Fruit fly (Drosophila melanogaster): ENCODE results near the gene Ada3.
A peak's percentile ranks its signal among the peaks of the same experiment; 100 is the strongest.

Gene Ada3

DNA sequence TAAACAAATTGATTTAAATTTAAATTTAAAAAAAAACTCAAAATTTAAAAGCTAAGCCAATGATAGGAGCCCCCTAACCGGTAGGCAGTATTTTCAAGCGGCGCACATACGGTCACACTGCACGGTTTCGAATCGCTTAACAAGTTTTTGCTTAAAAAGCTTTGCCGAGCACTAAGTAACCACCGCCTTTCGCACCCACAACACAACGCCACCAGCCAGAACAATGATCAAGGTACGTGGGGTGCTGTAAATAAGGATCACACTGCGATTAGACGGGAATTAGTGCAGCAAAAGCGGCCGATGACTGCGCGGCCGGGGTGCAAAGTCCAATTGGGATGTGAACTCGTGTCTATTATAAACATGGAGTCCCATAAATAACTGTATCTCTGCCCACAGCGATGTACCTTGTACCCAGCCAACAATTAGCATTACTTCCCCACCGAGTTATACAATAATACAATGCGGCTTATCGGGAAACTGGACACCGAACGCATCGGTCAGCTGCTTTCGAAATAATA, 5.7 kb downstream of the Ada3 start, which contains the start of gene scu:
scu (plus strand) TSS at position 101 of the 518 bp plus-strand sequence.
- TF ChIP-seq psq (optimal IDR thresholded peaks at IDR 0.05) (no peak), ttk (optimal IDR thresholded peaks at IDR 0.05) (no peak), Myc (optimal IDR thresholded peaks at IDR 0.05) (no peak), insv (optimal IDR thresholded peaks at IDR 0.05) (no peak), Sin3A (optimal IDR thresholded peaks at IDR 0.05) (no peak), h (optimal IDR thresholded peaks at IDR 0.05) (no peak)

dm6 chrX:18092126-18092525, 6.6 kb downstream of the Ada3 start:
- no peak for TF ChIP-seq psq (optimal IDR thresholded peaks at IDR 0.05)
- TF ChIP-seq ttk (optimal IDR thresholded peaks at IDR 0.05), result peak; percentile 94

DNA sequence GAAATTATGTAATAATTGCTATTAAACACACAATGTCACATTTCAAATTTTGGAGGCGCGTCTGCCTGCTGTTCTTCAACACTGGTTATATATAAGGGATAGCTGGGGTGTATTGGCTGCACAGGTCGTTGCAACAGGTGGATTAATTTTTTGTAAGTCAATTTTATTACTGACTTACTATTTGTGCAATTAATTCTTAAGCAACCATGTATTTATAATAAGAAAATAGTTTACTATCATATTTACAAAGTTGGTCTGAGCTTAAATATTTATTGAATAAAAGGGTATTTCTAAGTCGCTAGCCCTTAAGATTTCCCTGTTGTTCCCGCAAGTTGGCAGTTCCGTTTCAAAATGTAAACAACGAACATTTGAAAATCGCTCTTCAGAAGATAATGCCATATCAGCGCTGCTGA, 7.3 kb downstream of the Ada3 start, which contains the start of gene RhoGAP16F:
RhoGAP16F (plus strand) TSS at position 336 of the 413 bp plus-strand sequence.
- TF ChIP-seq Myc (optimal IDR thresholded peaks at IDR 0.05) (no peak), psq (optimal IDR thresholded peaks at IDR 0.05) (no peak), insv (optimal IDR thresholded peaks at IDR 0.05) (no peak), Sin3A (optimal IDR thresholded peaks at IDR 0.05) (no peak), ttk (optimal IDR thresholded peaks at IDR 0.05) (no peak), h (optimal IDR thresholded peaks at IDR 0.05) (no peak)

DNA sequence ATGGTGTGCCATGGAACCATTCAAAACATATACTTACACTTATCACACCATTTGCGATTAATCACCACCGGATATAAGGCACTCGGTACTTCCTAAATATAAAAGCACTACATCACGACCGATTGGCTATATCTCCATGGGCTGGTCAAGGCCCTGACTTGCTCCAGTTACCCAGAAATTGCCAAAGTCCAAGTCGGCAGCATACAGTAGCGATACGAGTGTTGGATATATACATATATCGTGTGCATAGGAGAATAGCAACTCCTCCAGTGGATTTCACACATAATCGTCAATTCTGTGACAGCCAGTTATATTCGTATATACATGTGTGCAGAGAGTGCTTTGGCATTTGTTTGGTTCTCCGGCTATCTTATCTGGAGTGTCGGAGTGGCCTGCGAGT, 8.6 kb downstream of the Ada3 start:
- no peak for TF ChIP-seq Myc (optimal IDR thresholded peaks at IDR 0.05)
- no peak for TF ChIP-seq Sin3A (optimal IDR thresholded peaks at IDR 0.05)
- no peak for TF ChIP-seq h (optimal IDR thresholded peaks at IDR 0.05)
- TF ChIP-seq ttk (optimal IDR thresholded peaks at IDR 0.05), result no peak
- TF ChIP-seq psq (optimal IDR thresholded peaks at IDR 0.05), result no peak
- no peak for TF ChIP-seq insv (optimal IDR thresholded peaks at IDR 0.05)

DNA sequence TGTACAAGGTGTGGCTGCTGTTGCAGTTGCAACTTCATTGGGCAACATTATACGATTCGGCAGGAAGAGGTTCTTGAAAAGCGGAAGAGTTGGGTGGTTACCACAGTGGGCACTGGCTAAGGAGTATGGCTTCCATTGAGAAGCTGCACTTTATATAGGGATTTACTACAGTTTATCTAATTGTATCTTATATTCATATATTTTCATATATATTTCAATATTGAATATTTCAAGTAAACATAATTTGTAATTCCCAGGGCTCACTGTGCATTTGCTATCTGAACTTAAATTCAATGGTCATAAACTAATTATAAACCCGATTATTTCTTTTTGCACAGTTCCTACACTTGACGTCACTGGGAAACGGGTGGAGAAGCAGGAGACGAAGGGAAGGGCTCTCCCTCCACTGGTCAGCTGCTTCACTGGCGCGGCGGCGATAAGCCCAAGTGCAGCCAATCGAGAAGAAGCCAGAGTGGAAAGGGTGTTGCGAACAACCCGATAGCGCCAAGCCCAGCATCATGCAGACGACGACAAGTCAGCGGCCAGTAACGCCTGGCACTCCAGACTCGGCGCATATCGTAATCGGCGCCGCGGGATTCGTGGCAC, 9.3 kb downstream of the Ada3 start:
- TF ChIP-seq Sin3A (optimal IDR thresholded peaks at IDR 0.05) (no peak), insv (optimal IDR thresholded peaks at IDR 0.05) (no peak), psq (optimal IDR thresholded peaks at IDR 0.05) (no peak), h (optimal IDR thresholded peaks at IDR 0.05) (no peak)

DNA sequence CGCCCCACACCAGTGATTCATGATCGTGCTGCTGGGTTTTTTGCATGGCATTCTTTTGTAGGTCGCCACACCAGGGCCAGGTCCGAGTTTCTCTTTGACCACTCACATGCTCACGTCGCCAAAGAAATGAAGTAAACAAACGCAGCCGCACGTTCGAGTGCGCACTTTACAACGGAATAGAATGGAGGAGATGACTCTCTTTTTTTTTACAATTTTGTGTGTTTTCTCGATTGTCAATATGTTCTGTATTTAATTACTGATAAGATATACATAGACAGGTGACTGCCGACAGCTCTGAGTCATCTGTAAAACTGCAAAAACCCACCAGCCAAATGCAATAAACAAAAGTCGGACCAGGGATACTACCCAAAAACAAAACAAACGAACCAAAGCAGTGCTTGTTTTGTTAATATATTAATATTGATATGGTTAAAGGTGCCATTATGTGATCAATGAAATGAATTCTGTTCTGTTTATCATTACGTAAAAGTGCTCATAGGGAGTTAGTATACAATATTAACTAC, 14.6 kb downstream of the Ada3 start:
- TF ChIP-seq Sin3A (optimal IDR thresholded peaks at IDR 0.05) (no peak), Myc (optimal IDR thresholded peaks at IDR 0.05) (no peak), ttk (optimal IDR thresholded peaks at IDR 0.05) (no peak), h (optimal IDR thresholded peaks at IDR 0.05) (no peak), insv (optimal IDR thresholded peaks at IDR 0.05) (no peak), psq (optimal IDR thresholded peaks at IDR 0.05) (no peak)

DNA sequence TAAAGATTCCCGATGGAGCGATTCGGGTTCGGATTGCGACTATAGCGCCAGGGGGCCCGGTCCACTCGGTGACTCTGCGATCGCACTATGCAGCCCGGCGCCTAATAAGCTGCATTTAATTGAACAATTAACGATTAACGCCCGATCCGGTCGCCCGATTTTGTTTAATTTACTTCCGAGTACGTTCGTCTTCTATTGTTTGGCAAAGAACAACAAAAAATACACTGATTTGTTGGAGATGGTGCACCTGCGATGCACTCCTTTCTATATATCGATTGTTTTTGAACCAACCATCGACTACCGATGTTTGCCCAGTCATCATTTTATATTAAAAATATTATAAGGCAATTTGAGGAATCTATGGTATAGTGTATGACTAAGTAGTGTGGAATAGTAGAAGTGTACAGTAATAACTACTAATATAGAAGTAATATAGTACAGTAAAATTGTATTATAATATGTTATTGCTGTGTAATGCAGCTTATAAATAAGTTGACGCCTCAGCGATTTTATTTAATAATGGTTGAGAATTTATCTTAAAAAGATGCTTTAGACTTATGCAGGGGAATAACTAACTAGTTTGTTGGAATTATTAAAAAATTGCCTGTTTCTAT, 15.6 kb downstream of the Ada3 start, which contains the start of gene Mvb12:
Mvb12 (minus strand) TSS at position 217 of the 614 bp plus-strand sequence.
- TF ChIP-seq Myc (optimal IDR thresholded peaks at IDR 0.05) (no peak), insv (optimal IDR thresholded peaks at IDR 0.05) (no peak), ttk (optimal IDR thresholded peaks at IDR 0.05) (no peak), h (optimal IDR thresholded peaks at IDR 0.05) (no peak), psq (optimal IDR thresholded peaks at IDR 0.05) (no peak), Sin3A (optimal IDR thresholded peaks at IDR 0.05) (no peak)

- TF ChIP-seq Sin3A (optimal IDR thresholded peaks at IDR 0.05) (no peak), ttk (optimal IDR thresholded peaks at IDR 0.05) (no peak), h (optimal IDR thresholded peaks at IDR 0.05) (no peak), insv (optimal IDR thresholded peaks at IDR 0.05) (no peak), psq (optimal IDR thresholded peaks at IDR 0.05) (no peak), Myc (optimal IDR thresholded peaks at IDR 0.05) (no peak)
These were observed 16.2 kb downstream of the Ada3 start, which contains the start of gene Taf8 for dm6 chrX:18101778-18102177. Taf8 (plus strand) TSS chrX:18101970.

dm6 chrX:18103353-18103752, 17.8 kb downstream of the Ada3 start, which contains the start of gene CG7135:
CG7135 (plus strand) TSS chrX:18103653.
- TF ChIP-seq h (optimal IDR thresholded peaks at IDR 0.05), result no peak
- TF ChIP-seq Sin3A (optimal IDR thresholded peaks at IDR 0.05), result no peak
- TF ChIP-seq Myc (optimal IDR thresholded peaks at IDR 0.05), result no peak
- TF ChIP-seq ttk (optimal IDR thresholded peaks at IDR 0.05), result no peak
- TF ChIP-seq psq (optimal IDR thresholded peaks at IDR 0.05), result no peak
- TF ChIP-seq insv (optimal IDR thresholded peaks at IDR 0.05), result no peak

DNA sequence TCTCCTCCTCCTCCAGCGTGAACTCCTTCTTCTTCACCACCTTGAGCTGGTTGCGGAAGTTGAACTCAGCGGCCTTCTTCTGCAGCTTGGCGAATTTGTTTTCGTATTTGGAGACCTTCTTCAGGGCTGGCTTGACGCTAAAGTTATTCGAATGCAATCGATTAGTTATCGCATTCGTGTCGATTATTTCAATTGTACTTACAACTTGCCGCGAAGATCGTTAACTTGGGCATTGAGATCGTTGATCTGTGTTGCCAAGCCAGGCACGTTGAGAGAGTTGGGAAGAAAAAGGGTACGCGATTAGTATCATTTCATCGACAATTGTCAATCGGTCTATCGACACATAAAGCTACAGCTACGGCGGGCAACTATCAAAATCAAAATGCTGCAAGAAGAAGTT, 21.1 kb downstream of the Ada3 start:
- no peak for TF ChIP-seq psq (optimal IDR thresholded peaks at IDR 0.05)
- TF ChIP-seq insv (optimal IDR thresholded peaks at IDR 0.05), result no peak
- no peak for TF ChIP-seq ttk (optimal IDR thresholded peaks at IDR 0.05)
- no peak for TF ChIP-seq h (optimal IDR thresholded peaks at IDR 0.05)
- no peak for TF ChIP-seq Myc (optimal IDR thresholded peaks at IDR 0.05)
- no peak for TF ChIP-seq Sin3A (optimal IDR thresholded peaks at IDR 0.05)

- TF ChIP-seq ttk (optimal IDR thresholded peaks at IDR 0.05) (no peak), Myc (optimal IDR thresholded peaks at IDR 0.05) (no peak), h (optimal IDR thresholded peaks at IDR 0.05) (no peak), psq (optimal IDR thresholded peaks at IDR 0.05) (no peak), insv (optimal IDR thresholded peaks at IDR 0.05) (no peak), Sin3A (optimal IDR thresholded peaks at IDR 0.05) (no peak)
These were observed 23.1 kb downstream of the Ada3 start for dm6 chrX:18108676-18109075.

DNA sequence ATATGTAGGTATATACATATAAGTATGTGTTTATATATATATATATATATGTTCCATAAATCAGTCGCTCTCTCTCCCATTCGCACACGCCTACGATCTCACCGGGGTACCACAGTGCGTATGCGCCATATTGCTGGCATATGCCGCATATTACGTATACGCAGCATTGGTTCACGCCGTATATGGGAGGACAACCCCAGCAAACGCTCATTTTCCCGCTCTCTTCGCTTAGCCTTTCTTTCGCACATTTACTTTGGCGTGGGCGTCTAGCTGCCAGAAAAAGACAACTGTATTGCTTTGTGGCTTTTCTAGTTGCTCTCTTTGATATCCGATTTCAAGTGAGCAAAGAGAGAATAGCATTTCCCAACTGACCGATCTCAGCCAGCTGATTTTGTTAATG, 29.2 kb downstream of the Ada3 start:
- TF ChIP-seq insv (optimal IDR thresholded peaks at IDR 0.05), result no peak
- TF ChIP-seq Sin3A (optimal IDR thresholded peaks at IDR 0.05), result no peak
- TF ChIP-seq ttk (optimal IDR thresholded peaks at IDR 0.05), result no peak
- no peak for TF ChIP-seq psq (optimal IDR thresholded peaks at IDR 0.05)

Data from Kc167 (cell line).